Fruit fly (Drosophila melanogaster) whole organism, embryonic: ENCODE data around the gene Ctr1A.
A peak's percentile ranks its signal among the peaks of the same experiment; 100 is the strongest.

ENCODE experiments used
- Ada2b ChIP-seq: fragments of 200-800 bp; sonication (Bioruptor generic); IDR thresholded peaks from 2 replicates; pipeline ENCODE4 v1.3.6; 2022; ENCODE audit warnings: missing biosample characterization, missing genetic modification characterization
- BEAF-32 ChIP-seq: fragments of 200-800 bp; sonication (Bioruptor generic); optimal IDR thresholded peaks from 3 replicates; lab custom pipeline; 2017; ENCODE audit warnings: missing biosample characterization, missing genetic modification characterization, mild to moderate bottlenecking, moderate library complexity, missing genetic modification reagents
- Blimp-1 ChIP-seq: fragments of 200-800 bp; sonication (Bioruptor generic); optimal IDR thresholded peaks from 3 replicates; lab custom pipeline; 2018; ENCODE audit warnings: missing biosample characterization, missing genetic modification characterization, mild to moderate bottlenecking, moderate library complexity, missing genetic modification reagents
- C15 ChIP-seq: fragments of 200-800 bp; sonication (Bioruptor generic); IDR thresholded peaks from 3 replicates; pipeline ENCODE4 v1.3.6; 2022; ENCODE audit warnings: missing biosample characterization, missing genetic modification characterization
- CG10321 ChIP-seq: fragments of 200-800 bp; sonication (Bioruptor generic); IDR thresholded peaks from 2 replicates; pipeline ENCODE4 v1.3.6; 2022; ENCODE audit warnings: missing biosample characterization, missing genetic modification characterization
- CG10366 ChIP-seq: fragments of 200-800 bp; sonication (Bioruptor generic); IDR thresholded peaks from 2 replicates; pipeline ENCODE4 v1.3.6; 2022; ENCODE audit warnings: missing biosample characterization, missing genetic modification characterization
- CG10979 ChIP-seq: fragments of 200-800 bp; sonication (Bioruptor generic); optimal IDR thresholded peaks from 2 replicates; lab custom pipeline; 2018; ENCODE audit warnings: missing biosample characterization, mild to moderate bottlenecking, missing genetic modification characterization, moderate library complexity
- CG11504 ChIP-seq: fragments of 200-800 bp; sonication (Bioruptor generic); optimal IDR thresholded peaks from 3 replicates; lab custom pipeline; 2019; ENCODE audit warnings: missing biosample characterization, mild to moderate bottlenecking, missing genetic modification characterization, moderate library complexity
- CG13775 ChIP-seq: fragments of 200-800 bp; sonication (Bioruptor generic); optimal IDR thresholded peaks from 3 replicates; lab custom pipeline; 2017; ENCODE audit warnings: missing biosample characterization, mild to moderate bottlenecking, missing genetic modification characterization
- CG14965 ChIP-seq: fragments of 200-800 bp; sonication (Bioruptor generic); optimal IDR thresholded peaks from 2 replicates; lab custom pipeline; 2016; ENCODE audit warnings: missing biosample characterization, missing genetic modification characterization, borderline replicate concordance
- CG1647 ChIP-seq: fragments of 200-800 bp; sonication (Bioruptor generic); optimal IDR thresholded peaks from 3 replicates; lab custom pipeline; 2016; ENCODE audit warnings: missing biosample characterization, missing genetic modification characterization
- CG17359 ChIP-seq: fragments of 200-800 bp; sonication (Bioruptor generic); optimal IDR thresholded peaks from 3 replicates; lab custom pipeline; 2018; ENCODE audit warnings: missing biosample characterization, mild to moderate bottlenecking, missing genetic modification characterization, moderate library complexity
- CG17568 ChIP-seq: fragments of 200-800 bp; sonication (Bioruptor generic); optimal IDR thresholded peaks from 2 replicates; lab custom pipeline; 2018; ENCODE audit warnings: missing biosample characterization, mild to moderate bottlenecking, missing genetic modification characterization, moderate library complexity
- CG17612 ChIP-seq: fragments of 200-800 bp; sonication (Bioruptor generic); IDR thresholded peaks from 2 replicates; pipeline ENCODE4 v1.3.6; 2022; ENCODE audit warnings: missing biosample characterization, missing genetic modification characterization
- CG18476 ChIP-seq: fragments of 200-800 bp; sonication (Bioruptor generic); optimal IDR thresholded peaks from 2 replicates; lab custom pipeline; 2016; ENCODE audit warnings: missing biosample characterization, mild to moderate bottlenecking, missing genetic modification characterization
- CG2116 ChIP-seq: fragments of 200-800 bp; sonication (Bioruptor generic); optimal IDR thresholded peaks from 3 replicates; lab custom pipeline; 2018; ENCODE audit warnings: missing biosample characterization, mild to moderate bottlenecking, missing genetic modification characterization
- CG2129 ChIP-seq: fragments of 200-800 bp; sonication (Bioruptor generic); IDR thresholded peaks from 2 replicates; pipeline ENCODE4 v1.3.6; 2022; ENCODE audit warnings: missing biosample characterization, missing genetic modification characterization; ENCODE audit not compliant: partially characterized antibody
- CG2678 ChIP-seq: fragments of 200-800 bp; sonication (Bioruptor generic); optimal IDR thresholded peaks from 3 replicates; lab custom pipeline; 2019; ENCODE audit warnings: missing biosample characterization, mild to moderate bottlenecking, missing genetic modification characterization, moderate library complexity
- CG30403 ChIP-seq: fragments of 200-800 bp; sonication (Bioruptor generic); optimal IDR thresholded peaks from 3 replicates; lab custom pipeline; 2016; ENCODE audit warnings: missing biosample characterization, missing genetic modification characterization
- CG42726 ChIP-seq: fragments of 200-800 bp; sonication (Bioruptor generic); IDR thresholded peaks from 2 replicates; pipeline ENCODE4 v1.3.6; 2022; ENCODE audit warnings: missing biosample characterization, missing genetic modification characterization; ENCODE audit not compliant: partially characterized antibody
- CG43689 ChIP-seq: fragments of 200-800 bp; sonication (Bioruptor generic); IDR thresholded peaks from 2 replicates; pipeline ENCODE4 v1.3.6; 2022; ENCODE audit warnings: missing biosample characterization, missing genetic modification characterization
- CG4617 ChIP-seq: fragments of 200-800 bp; sonication (Bioruptor generic); optimal IDR thresholded peaks from 3 replicates; lab custom pipeline; 2016; ENCODE audit warnings: missing biosample characterization, missing genetic modification characterization, borderline replicate concordance
- CG6654 ChIP-seq: fragments of 200-800 bp; sonication (Bioruptor generic); optimal IDR thresholded peaks from 2 replicates; lab custom pipeline; 2017; ENCODE audit warnings: missing biosample characterization, mild to moderate bottlenecking, missing genetic modification characterization
- CG8281 ChIP-seq: fragments of 200-800 bp; sonication (Bioruptor generic); optimal IDR thresholded peaks from 2 replicates; lab custom pipeline; 2018; ENCODE audit warnings: missing biosample characterization, mild to moderate bottlenecking, missing genetic modification characterization, moderate library complexity
- CkIIα-i1 ChIP-seq: fragments of 200-800 bp; sonication (Bioruptor generic); IDR thresholded peaks from 2 replicates; pipeline ENCODE4 v1.3.6; 2022; ENCODE audit warnings: missing biosample characterization, missing genetic modification characterization
- Fer3 ChIP-seq: fragments of 200-800 bp; sonication (Bioruptor generic); optimal IDR thresholded peaks from 2 replicates; lab custom pipeline; 2018; ENCODE audit warnings: missing biosample characterization, mild to moderate bottlenecking, missing genetic modification characterization, moderate library complexity
- HHEX ChIP-seq: fragments of 200-800 bp; sonication (Bioruptor generic); optimal IDR thresholded peaks from 3 replicates; lab custom pipeline; 2017; ENCODE audit warnings: missing biosample characterization, mild to moderate bottlenecking, missing genetic modification characterization, missing genetic modification reagents
- Hmr ChIP-seq: fragments of 200-800 bp; sonication (Bioruptor generic); optimal IDR thresholded peaks from 3 replicates; lab custom pipeline; 2017; ENCODE audit warnings: mild to moderate bottlenecking, missing biosample characterization, missing genetic modification reagents, missing genetic modification characterization
- Hsf ChIP-seq: fragments of 200-800 bp; sonication (Bioruptor generic); optimal IDR thresholded peaks from 3 replicates; lab custom pipeline; 2016; ENCODE audit warnings: missing biosample characterization, missing genetic modification characterization
- Mad ChIP-seq: fragments of 200-800 bp; sonication (Bioruptor generic); optimal IDR thresholded peaks from 2 replicates; lab custom pipeline; 2016; ENCODE audit warnings: missing biosample characterization, missing genetic modification characterization
- Rfx ChIP-seq: fragments of 200-800 bp; sonication (Bioruptor generic); IDR thresholded peaks from 2 replicates; pipeline ENCODE4 v1.3.6; 2022; ENCODE audit warnings: missing biosample characterization, missing genetic modification characterization
- Scr ChIP-seq: fragments of 200-800 bp; sonication (Bioruptor generic); IDR thresholded peaks from 2 replicates; pipeline ENCODE4 v1.3.6; 2022; ENCODE audit warnings: missing biosample characterization, missing genetic modification characterization; ENCODE audit not compliant: partially characterized antibody
- Usf ChIP-seq: fragments of 200-800 bp; sonication (Bioruptor generic); optimal IDR thresholded peaks from 2 replicates; lab custom pipeline; 2017; ENCODE audit warnings: missing genotype, missing biosample characterization, missing genetic modification characterization
- bcd ChIP-seq: fragments of 200-800 bp; sonication (Bioruptor generic); optimal IDR thresholded peaks from 2 replicates; lab custom pipeline; 2017; ENCODE audit warnings: missing biosample characterization, mild to moderate bottlenecking, missing genetic modification characterization
- chinmo ChIP-seq: fragments of 200-800 bp; sonication (Bioruptor generic); IDR thresholded peaks from 4 replicates; pipeline ENCODE4 v1.3.6; 2022; ENCODE audit warnings: missing biosample characterization, missing genetic modification characterization; ENCODE audit not compliant: partially characterized antibody
- insv ChIP-seq, 2 experiments: fragments of 200-800 bp; sonication (Bioruptor generic); optimal IDR thresholded peaks; 3 replicates each; lab custom pipeline; 2016 to 2018; ENCODE audit warnings: missing biosample characterization in 2 of 2, missing genetic modification characterization in 2 of 2
- lbe ChIP-seq: fragments of 200-800 bp; sonication (Bioruptor generic); optimal IDR thresholded peaks from 2 replicates; lab custom pipeline; 2016; ENCODE audit warnings: missing biosample characterization, mild to moderate bottlenecking, missing genetic modification characterization
- nom ChIP-seq: fragments of 200-800 bp; sonication (Bioruptor generic); optimal IDR thresholded peaks from 2 replicates; lab custom pipeline; 2017; ENCODE audit warnings: missing biosample characterization, missing genetic modification characterization, mild to moderate bottlenecking, moderate library complexity, missing genetic modification reagents
- peb ChIP-seq: fragments of 200-800 bp; sonication (Bioruptor generic); IDR thresholded peaks from 2 replicates; pipeline ENCODE4 v1.3.6; 2022; ENCODE audit warnings: missing biosample characterization, missing genetic modification characterization
- pho ChIP-seq: fragments of 200-800 bp; sonication (Bioruptor generic); optimal IDR thresholded peaks from 2 replicates; lab custom pipeline; 2016; ENCODE audit warnings: missing biosample characterization, missing genetic modification characterization
- pzg ChIP-seq: fragments of 200-800 bp; sonication (Bioruptor generic); optimal IDR thresholded peaks from 3 replicates; lab custom pipeline; 2018; ENCODE audit warnings: missing biosample characterization, mild to moderate bottlenecking, missing genetic modification characterization, moderate library complexity
- sim ChIP-seq: fragments of 200-800 bp; sonication (Bioruptor generic); IDR thresholded peaks from 2 replicates; pipeline ENCODE4 v1.3.6; 2022; ENCODE audit warnings: missing biosample characterization, missing genetic modification characterization
- slp2 ChIP-seq: fragments of 200-800 bp; sonication (Bioruptor generic); optimal IDR thresholded peaks from 2 replicates; lab custom pipeline; 2016; ENCODE audit warnings: missing biosample characterization, missing genetic modification characterization
- tgo ChIP-seq: fragments of 200-800 bp; sonication (Bioruptor generic); IDR thresholded peaks from 3 replicates; pipeline ENCODE4 v1.3.6; 2022; ENCODE audit warnings: missing biosample characterization, missing genetic modification characterization
- tll ChIP-seq, 2 experiments: fragments of 200-800 bp in 1 of 2; fragments of >200 bp in 1 of 2; sonication (Bioruptor generic) in 1 of 2; optimal IDR thresholded peaks; 2 replicates each; lab custom pipeline; 2017 to 2019; ENCODE audit warnings: missing biosample characterization in 2 of 2, missing genetic modification characterization in 2 of 2, mild to moderate bottlenecking in 1 of 2, moderate library complexity in 1 of 2
- tna ChIP-seq: fragments of 200-800 bp; sonication (Bioruptor generic); IDR thresholded peaks from 2 replicates; pipeline ENCODE4 v1.3.6; 2022; ENCODE audit warnings: missing biosample characterization, missing genetic modification characterization; ENCODE audit not compliant: partially characterized antibody
- vnd ChIP-seq: fragments of 200-800 bp; sonication (Bioruptor generic); IDR thresholded peaks from 3 replicates; pipeline ENCODE4 v1.3.6; 2022; ENCODE audit warnings: missing biosample characterization, missing genetic modification characterization; ENCODE audit not compliant: partially characterized antibody

The Ctr1A gene

dm6 chrX:6683635-6684499, 22.4 kb downstream of the Ctr1A start, which contains the start of gene Pink1 (continued):
- TF ChIP-seq CG17612 (GFP tag; lab: Robert Waterston, UW) (no peak), C15 (no peak), sim (no peak), pho (GFP tag; lab: Kevin White, UChicago) (no peak), CG30403 (GFP tag; lab: Kevin White, UChicago) (no peak), CG2129 (GFP tag; lab: Robert Waterston, UW) (no peak), Ada2b (GFP tag; lab: Robert Waterston, UW) (no peak), CG2678 (no peak), pzg (GFP tag; lab: Kevin White, UChicago) (peak; percentile 52), peb (GFP tag; lab: Robert Waterston, UW) (no peak), CG14965 (GFP tag; lab: Kevin White, UChicago) (no peak), lbe (GFP tag; lab: Kevin White, UChicago) (no peak), insv (GFP tag; optimal IDR thresholded peaks at IDR 0.05; lab: Kevin White, UChicago) (peak in 1 of 2 experiments; percentile 13), bcd (GFP tag; lab: Kevin White, UChicago) (no peak), tgo (GFP tag; lab: Robert Waterston, UW) (no peak), CG10366 (GFP tag; lab: Robert Waterston, UW) (no peak), Fer3 (no peak), CG8281 (tag; lab: Kevin White, UChicago) (no peak), CkIIα-i1 (GFP tag; lab: Robert Waterston, UW) (no peak), vnd (GFP tag; lab: Robert Waterston, UW) (peak; percentile 15; the same call in 1 of the 3 replicates), CG6654 (no peak), slp2 (GFP tag; lab: Kevin White, UChicago) (no peak), Hmr (no peak), Hsf (GFP tag; lab: Kevin White, UChicago) (no peak), HHEX (no peak), CG43689 (GFP tag; lab: Robert Waterston, UW) (no peak), chinmo (GFP tag; lab: Robert Waterston, UW) (peak; percentile 62; the same call in 1 of the 4 replicates), CG18476 (GFP tag; lab: Kevin White, UChicago) (no peak), Rfx (GFP tag; lab: Robert Waterston, UW) (no peak), CG42726 (GFP tag; lab: Robert Waterston, UW) (0 out of 2 replicates have a peak, but pooled peaks have one; percentile 27), tll (GFP tag; optimal IDR thresholded peaks at IDR 0.05; lab: Kevin White, UChicago) (no peak), CG10321 (GFP tag; lab: Robert Waterston, UW) (no peak), BEAF-32 (GFP tag; lab: Kevin White, UChicago) (peak; percentile 72), CG10979 (tag; lab: Kevin White, UChicago) (no peak), Scr (GFP tag; lab: Robert Waterston, UW) (peak; percentile 46), Mad (no peak), Blimp-1 (GFP tag; lab: Kevin White, UChicago) (no peak), CG17359 (no peak), CG2116 (GFP tag; lab: Kevin White, UChicago) (peak; percentile 51), CG4617 (GFP tag; lab: Kevin White, UChicago) (peak; percentile 75), CG17568 (GFP tag; lab: Kevin White, UChicago) (no peak), CG13775 (GFP tag; lab: Kevin White, UChicago) (no peak), Usf (GFP tag; lab: Kevin White, UChicago) (no peak), tna (GFP tag; lab: Robert Waterston, UW) (peak; percentile 24; the same call in 1 of the 2 replicates), CG1647 (GFP tag; lab: Kevin White, UChicago) (no peak), CG11504 (no peak), nom (GFP tag; lab: Kevin White, UChicago) (peak; percentile 30)
